Fruit fly (Drosophila melanogaster): ENCODE measurements around the gene mRF1.

- TF ChIP-seq OdsH (GFP tag; optimal IDR thresholded peaks at IDR 0.05) (no peak), br (GFP tag; optimal IDR thresholded peaks at IDR 0.05) (no peak), usp (GFP tag; optimal IDR thresholded peaks at IDR 0.05) (no peak), Jra (GFP tag; optimal IDR thresholded peaks at IDR 0.05) (no peak), CG9705 (GFP tag; optimal IDR thresholded peaks at IDR 0.05) (no peak), CrebA (GFP tag; optimal IDR thresholded peaks at IDR 0.05; ENCODE audit: borderline replicate concordance) (no peak)
Measured at dm6 chr2L:13231739-13232138, 12.0 kb downstream of the mRF1 start, which contains the start of gene Prosalpha6T.
